Worm (Caenorhabditis elegans): ENCODE results near the gene gbb-2.
A peak's percentile ranks its signal among the peaks of the same experiment; 100 is the strongest.

gbb-2 gene

ce11 chrIV:4446884-4447283 lies 59.7 kb downstream of the gbb-2 start (continued):
- TF ChIP-seq lin-14 (GFP tag; optimal IDR thresholded peaks at IDR 0.05) (peak; percentile 58), ces-1 (GFP tag; optimal IDR thresholded peaks at IDR 0.05) (no peak), ceh-63 (GFP tag; optimal IDR thresholded peaks at IDR 0.05) (no peak), C34B4.2 (tag; optimal IDR thresholded peaks at IDR 0.05) (no peak), nhr-77 (tag; optimal IDR thresholded peaks at IDR 0.05) (peak; percentile 37), nhr-237 (tag; optimal IDR thresholded peaks at IDR 0.05) (no peak), nhr-90 (tag; optimal IDR thresholded peaks at IDR 0.05; ENCODE audit: poor library complexity) (no peak), dpl-1 (GFP tag; optimal IDR thresholded peaks at IDR 0.05) (peak; percentile 13 to 45 (median 30)), lsy-2 (tag; optimal IDR thresholded peaks at IDR 0.05) (peak; percentile 62 to 82), mef-2 (tag; optimal IDR thresholded peaks at IDR 0.05) (no peak), fos-1 (tag; optimal IDR thresholded peaks at IDR 0.05) (peak; percentile 34), rnt-1 (tag; optimal IDR thresholded peaks at IDR 0.05) (peak; percentile 41), lir-3 (tag; optimal IDR thresholded peaks at IDR 0.05; ENCODE audit: poor library complexity) (no peak)

- TF ChIP-seq ceh-90 (tag; optimal IDR thresholded peaks at IDR 0.05) (peak; percentile 13), lin-13 (GFP tag; optimal IDR thresholded peaks at IDR 0.05) (peak; percentile 98), nhr-71 (tag; optimal IDR thresholded peaks at IDR 0.05) (peak; percentile 98), unc-98 (GFP tag; IDR thresholded peaks at IDR 0.05) (no peak), dsc-1 (tag; optimal IDR thresholded peaks at IDR 0.05) (peak; percentile 95), zag-1 (tag; optimal IDR thresholded peaks at IDR 0.05) (peak; percentile 52), nhr-90 (tag; optimal IDR thresholded peaks at IDR 0.05; ENCODE audit: poor library complexity) (peak; percentile 95), tbx-2 (tag; optimal IDR thresholded peaks at IDR 0.05) (peak; percentile 97), Y116A8C.19 (tag; optimal IDR thresholded peaks at IDR 0.05; ENCODE audit: borderline replicate concordance) (no peak), lsy-2 (tag; optimal IDR thresholded peaks at IDR 0.05) (peak; percentile 99 to 100), rnt-1 (tag; optimal IDR thresholded peaks at IDR 0.05) (peak; percentile 96), zip-4 (GFP tag; optimal IDR thresholded peaks at IDR 0.05) (peak; percentile 84), C04F5.9 (tag; optimal IDR thresholded peaks at IDR 0.05) (peak; percentile 89), isw-1 (GFP tag; IDR thresholded peaks at IDR 0.05) (peak; percentile 97), sptf-1 (tag; optimal IDR thresholded peaks at IDR 0.05) (no peak), ets-5 (GFP tag; IDR thresholded peaks at IDR 0.05) (no peak), ceh-8 (GFP tag; optimal IDR thresholded peaks at IDR 0.05) (peak; percentile 91), elt-3 (tag; optimal IDR thresholded peaks at IDR 0.05) (peak; percentile 43 to 92 (median 80)), efl-1 (optimal IDR thresholded peaks at IDR 0.05) (peak; percentile 96), efl-1 (GFP tag; optimal IDR thresholded peaks at IDR 0.05 in 1 of 2) (peak; percentile 92 to 99), nhr-19 (GFP tag; conservative IDR thresholded peaks at IDR 0.05) (peak; percentile 97), snu-23 (GFP tag; optimal IDR thresholded peaks at IDR 0.05) (peak; percentile 98), tlp-1 (tag; optimal IDR thresholded peaks at IDR 0.05) (no peak), unc-30 (tag; optimal IDR thresholded peaks at IDR 0.05) (no peak), sox-4 (tag; optimal IDR thresholded peaks at IDR 0.05) (peak; percentile 89), irx-1 (tag; optimal IDR thresholded peaks at IDR 0.05) (peak; percentile 91), nhr-28 (tag; optimal IDR thresholded peaks at IDR 0.05) (no peak), fkh-8 (tag; optimal IDR thresholded peaks at IDR 0.05) (peak; percentile 97), aha-1 (tag; optimal IDR thresholded peaks at IDR 0.05) (peak; percentile 60), C16A3.4 (tag; optimal IDR thresholded peaks at IDR 0.05) (peak; percentile 97), hlh-17 (GFP tag; optimal IDR thresholded peaks at IDR 0.05; ENCODE audit: borderline replicate concordance) (no peak), fos-1 (tag; optimal IDR thresholded peaks at IDR 0.05) (peak; percentile 92), unc-86 (tag; optimal IDR thresholded peaks at IDR 0.05) (peak; percentile 98), nhr-84 (tag; optimal IDR thresholded peaks at IDR 0.05) (no peak), ceh-88 (GFP tag; IDR thresholded peaks at IDR 0.05) (peak; percentile 86), mab-9 (GFP tag; IDR thresholded peaks at IDR 0.05) (peak; percentile 85), snpc-4 (tag; optimal IDR thresholded peaks at IDR 0.05) (peak; percentile 84), fkh-4 (tag; optimal IDR thresholded peaks at IDR 0.05; ENCODE audit: borderline replicate concordance) (no peak), pag-3 (tag; optimal IDR thresholded peaks at IDR 0.05; ENCODE audit: borderline replicate concordance, insufficient read depth) (no peak), elt-2 (tag; optimal IDR thresholded peaks at IDR 0.05) (peak; percentile 73), egl-27 (tag; optimal IDR thresholded peaks at IDR 0.05) (peak; percentile 51 to 54), nhr-237 (tag; optimal IDR thresholded peaks at IDR 0.05) (peak; percentile 92)
Observed at ce11 chrIV:4445711-4446290, 60.7 kb downstream of the gbb-2 start, which contains the start of the genes wapl-1 and htz-1. Gene wapl-1, minus strand, starts transcription at chrIV:4445740. Gene htz-1, plus strand, starts transcription at chrIV:4446216.
